Worm (Caenorhabditis elegans): ENCODE results near the gene R160.4.

The R160.4 gene

DNA sequence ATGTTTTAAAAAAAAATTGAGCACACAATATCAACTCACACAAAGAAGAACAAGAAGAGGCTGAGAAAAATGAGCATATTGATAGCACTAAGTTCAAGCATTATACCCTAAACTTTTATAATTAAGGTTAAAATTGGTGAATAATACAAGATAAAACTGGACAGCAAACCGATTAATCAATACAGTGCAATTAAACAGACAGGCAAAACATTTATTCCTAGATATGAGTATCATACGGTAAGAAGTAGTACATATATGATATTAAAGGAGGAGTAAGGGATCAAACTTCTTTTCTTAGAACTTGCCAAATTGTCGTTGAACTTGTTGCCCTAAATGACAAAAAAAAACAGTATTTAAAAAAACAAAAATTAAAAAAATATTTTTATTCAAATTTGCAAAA is 3.3 kb upstream of the R160.4 start, which contains the start of gene R160.14:
Gene R160.14, minus strand, starts transcription at position 101 of the 400 bp plus-strand sequence.
- no peak for TF ChIP-seq nhr-11 (tag; optimal IDR thresholded peaks at IDR 0.05)
- TF ChIP-seq mdl-1 (tag; optimal IDR thresholded peaks at IDR 0.05), result no peak
- TF ChIP-seq sma-9 (GFP tag; optimal IDR thresholded peaks at IDR 0.05), result no peak
- TF ChIP-seq sma-9 (tag; optimal IDR thresholded peaks at IDR 0.05), result no peak
- no peak for TF ChIP-seq nhr-10 (tag; optimal IDR thresholded peaks at IDR 0.05)
- TF ChIP-seq nhr-12 (tag; optimal IDR thresholded peaks at IDR 0.05), result no peak
- no peak for TF ChIP-seq peb-1 (tag; optimal IDR thresholded peaks at IDR 0.05)
- no peak for TF ChIP-seq crh-2 (tag; optimal IDR thresholded peaks at IDR 0.05)
- TF ChIP-seq nhr-23 (tag; optimal IDR thresholded peaks at IDR 0.05), result no peak
- TF ChIP-seq nhr-77 (tag; optimal IDR thresholded peaks at IDR 0.05), result no peak
- no peak for TF ChIP-seq nhr-25 (tag; optimal IDR thresholded peaks at IDR 0.05)
- TF ChIP-seq unc-39 (tag; optimal IDR thresholded peaks at IDR 0.05), result no peak
- TF ChIP-seq ama-1 (optimal IDR thresholded peaks at IDR 0.05), result no peak
- TF ChIP-seq lin-39 (tag; optimal IDR thresholded peaks at IDR 0.05), result no peak
- no peak for TF ChIP-seq blmp-1 (tag; optimal IDR thresholded peaks at IDR 0.05; ENCODE audit: insufficient read depth)
- TF ChIP-seq skn-1 (tag; optimal IDR thresholded peaks at IDR 0.05), result no peak
- no peak for TF ChIP-seq nhr-6 (tag; optimal IDR thresholded peaks at IDR 0.05)
- TF ChIP-seq mbf-1 (tag; optimal IDR thresholded peaks at IDR 0.05), result no peak

DNA sequence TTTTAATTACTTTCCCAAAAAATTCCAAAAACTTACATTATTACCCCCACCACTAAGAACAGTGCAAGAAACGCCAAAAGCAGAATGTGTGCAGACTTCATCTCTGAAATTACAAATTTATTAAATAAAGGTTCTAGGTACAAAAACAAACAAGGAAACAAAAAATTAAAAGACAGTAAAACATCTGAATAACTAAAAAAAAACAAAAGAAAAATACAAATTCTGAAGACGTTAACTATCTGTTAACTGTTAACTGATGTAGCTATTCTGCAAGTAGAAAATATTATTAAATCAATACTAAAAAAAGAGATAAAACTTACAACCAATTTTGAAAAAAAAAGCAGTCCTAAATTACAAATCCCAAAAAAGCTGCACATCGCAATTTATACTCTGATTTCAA is 2.7 kb upstream of the R160.4 start, which contains the start of gene R160.13:
Gene R160.13, minus strand, starts transcription at position 101 of the 400 bp plus-strand sequence.
- TF ChIP-seq skn-1 (tag; optimal IDR thresholded peaks at IDR 0.05), result no peak
- TF ChIP-seq blmp-1 (tag; optimal IDR thresholded peaks at IDR 0.05; ENCODE audit: insufficient read depth), result no peak
- TF ChIP-seq lin-11 (tag; optimal IDR thresholded peaks at IDR 0.05), result no peak
- TF ChIP-seq mbf-1 (tag; optimal IDR thresholded peaks at IDR 0.05), result no peak
- no peak for TF ChIP-seq elt-1 (tag; optimal IDR thresholded peaks at IDR 0.05)
- no peak for TF ChIP-seq lin-39 (tag; optimal IDR thresholded peaks at IDR 0.05)
- TF ChIP-seq nhr-25 (tag; optimal IDR thresholded peaks at IDR 0.05), result no peak
- TF ChIP-seq nhr-10 (tag; optimal IDR thresholded peaks at IDR 0.05), result no peak
- TF ChIP-seq alr-1 (tag; optimal IDR thresholded peaks at IDR 0.05), result no peak
- no peak for TF ChIP-seq snpc-4 (tag; optimal IDR thresholded peaks at IDR 0.05)

DNA sequence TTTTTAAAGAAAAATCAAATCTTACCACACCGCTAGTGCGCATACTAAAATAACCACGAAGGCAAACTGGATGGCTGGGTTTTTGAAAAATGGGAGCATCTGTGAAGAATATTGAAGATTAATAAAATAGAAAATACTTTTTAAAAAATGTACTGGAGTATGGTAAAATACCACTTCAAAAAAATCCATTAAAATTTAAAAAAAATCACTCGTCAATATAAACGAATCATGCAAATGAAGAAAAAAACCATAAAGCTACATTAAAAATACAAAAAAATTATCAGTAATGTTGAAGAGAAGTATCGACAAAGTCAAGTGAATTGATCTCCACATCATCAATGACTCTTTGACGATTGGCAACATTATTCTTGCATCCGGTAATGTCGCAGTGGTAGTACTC is 2.1 kb upstream of the R160.4 start, which contains the start of gene R160.5:
Gene R160.5, minus strand, starts transcription at position 101 of the 400 bp plus-strand sequence.
- TF ChIP-seq peb-1 (tag; optimal IDR thresholded peaks at IDR 0.05), result no peak
- TF ChIP-seq nhr-129 (tag; optimal IDR thresholded peaks at IDR 0.05), result no peak
- TF ChIP-seq sma-3 (GFP tag; optimal IDR thresholded peaks at IDR 0.05), result no peak
- TF ChIP-seq nhr-6 (tag; optimal IDR thresholded peaks at IDR 0.05), result no peak
- no peak for TF ChIP-seq ztf-1 (GFP tag; conservative IDR thresholded peaks at IDR 0.05)
- no peak for TF ChIP-seq sma-9 (GFP tag; optimal IDR thresholded peaks at IDR 0.05)
- TF ChIP-seq sma-9 (tag; optimal IDR thresholded peaks at IDR 0.05), result no peak
- no peak for TF ChIP-seq ceh-82 (tag; optimal IDR thresholded peaks at IDR 0.05)
- TF ChIP-seq mdl-1 (tag; optimal IDR thresholded peaks at IDR 0.05), result no peak
- TF ChIP-seq egl-27 (tag; optimal IDR thresholded peaks at IDR 0.05), result no peak
- no peak for TF ChIP-seq dmd-4 (tag; optimal IDR thresholded peaks at IDR 0.05)
- TF ChIP-seq alr-1 (tag; optimal IDR thresholded peaks at IDR 0.05), result no peak
- no peak for TF ChIP-seq unc-62 (GFP tag; optimal IDR thresholded peaks at IDR 0.05)

DNA sequence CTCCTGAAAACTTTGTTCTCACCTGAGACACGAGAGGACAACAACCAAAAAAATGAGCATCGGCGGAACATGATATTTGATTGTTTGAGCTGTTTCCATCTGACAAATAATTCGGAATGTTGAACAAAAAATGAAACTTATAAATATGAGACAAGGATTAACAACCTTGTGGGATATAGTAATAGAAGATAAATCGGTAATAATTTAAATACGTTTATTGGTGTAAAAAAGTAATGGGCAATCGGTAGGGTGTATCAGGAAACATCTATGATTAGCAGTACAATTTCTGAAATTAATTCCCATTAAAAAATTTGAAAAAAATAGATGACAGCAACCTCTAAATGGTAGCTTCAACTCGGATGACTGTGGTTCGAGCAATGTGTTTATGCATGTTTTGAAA is 1.3 kb downstream of the R160.4 start, which contains the start of gene R160.10:
Gene R160.10, minus strand, starts transcription at position 101 of the 400 bp plus-strand sequence.
- TF ChIP-seq elt-3 (tag; optimal IDR thresholded peaks at IDR 0.05) (no peak), lin-11 (tag; optimal IDR thresholded peaks at IDR 0.05) (no peak), egl-27 (tag; optimal IDR thresholded peaks at IDR 0.05) (no peak), ceh-16 (tag; optimal IDR thresholded peaks at IDR 0.05) (no peak), ceh-82 (tag; optimal IDR thresholded peaks at IDR 0.05) (no peak), ztf-11 (tag; optimal IDR thresholded peaks at IDR 0.05) (no peak), mab-5 (tag; optimal IDR thresholded peaks at IDR 0.05) (no peak), ztf-1 (GFP tag; conservative IDR thresholded peaks at IDR 0.05) (no peak), unc-55 (GFP tag; optimal IDR thresholded peaks at IDR 0.05) (no peak), nhr-12 (tag; optimal IDR thresholded peaks at IDR 0.05) (no peak), fos-1 (tag; optimal IDR thresholded peaks at IDR 0.05) (no peak), nhr-23 (tag; optimal IDR thresholded peaks at IDR 0.05) (no peak), snpc-4 (tag; optimal IDR thresholded peaks at IDR 0.05) (no peak), lin-39 (tag; optimal IDR thresholded peaks at IDR 0.05) (no peak)

DNA sequence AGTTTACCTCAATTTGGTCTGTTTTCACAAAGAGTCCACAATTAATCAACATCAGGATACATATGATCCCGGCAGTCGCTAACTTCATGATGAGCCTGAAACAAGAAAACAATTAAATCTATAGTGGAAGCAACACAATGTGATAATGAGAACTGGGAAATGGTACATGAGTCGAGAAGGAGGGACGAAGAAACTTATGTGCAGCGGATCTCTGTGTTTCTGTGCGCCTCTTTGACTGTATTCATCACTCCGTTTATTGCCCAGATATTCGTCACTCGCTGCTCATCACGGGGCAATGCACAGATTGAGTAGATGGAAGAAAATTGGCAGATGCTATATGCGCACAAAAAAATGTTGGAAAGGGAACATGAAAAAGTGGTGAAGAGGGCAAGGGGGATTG is 2.5 kb downstream of the R160.4 start, which contains the start of gene R160.3:
Gene R160.3, minus strand, starts transcription at position 101 of the 400 bp plus-strand sequence.
- TF ChIP-seq F13H6.1 (tag; optimal IDR thresholded peaks at IDR 0.05), result no peak
- no peak for TF ChIP-seq unc-62 (GFP tag; optimal IDR thresholded peaks at IDR 0.05)
- TF ChIP-seq ztf-11 (tag; optimal IDR thresholded peaks at IDR 0.05), result no peak
- TF ChIP-seq nhr-23 (tag; optimal IDR thresholded peaks at IDR 0.05), result no peak
- TF ChIP-seq mbf-1 (tag; optimal IDR thresholded peaks at IDR 0.05), result no peak
- TF ChIP-seq nhr-12 (tag; optimal IDR thresholded peaks at IDR 0.05), result no peak
- no peak for TF ChIP-seq egl-27 (tag; optimal IDR thresholded peaks at IDR 0.05)
- TF ChIP-seq dmd-4 (tag; optimal IDR thresholded peaks at IDR 0.05), result no peak
- TF ChIP-seq unc-39 (tag; optimal IDR thresholded peaks at IDR 0.05), result no peak
- TF ChIP-seq gmeb-1 (tag; optimal IDR thresholded peaks at IDR 0.05), result no peak
- no peak for TF ChIP-seq nhr-11 (tag; optimal IDR thresholded peaks at IDR 0.05)
